Worm (Caenorhabditis elegans) whole organism, young adult: Measurements from ENCODE around the gene C07H4.1.

Source experiments
- B0019.2 ChIP-seq: fragments of 200-800 bp; sonication (Bioruptor generic); conservative IDR thresholded peaks from 2 replicates; pipeline ENCODE4 v1.3.6; 2022; ENCODE audit warnings: missing genetic modification reagents, missing genetic modification characterization, missing compliant biosample characterization
- F37B4.10 ChIP-seq: fragments of 200-800 bp; sonication (Bioruptor generic); IDR thresholded peaks from 2 replicates; pipeline ENCODE4 v1.3.6; 2022; ENCODE audit warnings: missing genetic modification characterization, missing compliant biosample characterization
- T07F8.4 ChIP-seq: sonication (generic microtip); optimal IDR thresholded peaks from 2 replicates; lab custom pipeline; 2016; ENCODE audit warnings: mild to moderate bottlenecking, missing genetic modification characterization, moderate library complexity, missing compliant biosample characterization
- aptf-2 ChIP-seq: fragments of 200-800 bp; sonication (Bioruptor generic); conservative IDR thresholded peaks from 2 replicates; pipeline ENCODE4 v1.3.6; 2022; ENCODE audit warnings: missing genetic modification reagents, missing genetic modification characterization, missing compliant biosample characterization
- chd-7 ChIP-seq: sonication (generic microtip); optimal IDR thresholded peaks from 2 replicates; lab custom pipeline; 2016; ENCODE audit warnings: mild to moderate bottlenecking, missing genetic modification characterization, moderate library complexity, missing compliant biosample characterization
- hlh-26 ChIP-seq: fragments of 200-800 bp; sonication (Bioruptor generic); conservative IDR thresholded peaks from 2 replicates; pipeline ENCODE4 v1.3.6; 2022; ENCODE audit warnings: missing genetic modification reagents, missing genetic modification characterization, missing compliant biosample characterization
- nfyb-1 ChIP-seq: fragments of 200-800 bp; sonication (Bioruptor generic); IDR thresholded peaks from 2 replicates; pipeline ENCODE4 v1.3.6; 2022; ENCODE audit warnings: missing genetic modification reagents, missing genetic modification characterization, missing compliant biosample characterization

- TF ChIP-seq nfyb-1 (peak; percentile 64; the same call in 1 of the 2 replicates), chd-7 (tag; lab: Kevin White, UChicago) (no peak), F37B4.10 (no peak), T07F8.4 (tag; lab: Kevin White, UChicago) (no peak), aptf-2 (GFP tag; lab: Robert Waterston, UW) (no peak), hlh-26 (GFP tag; lab: Robert Waterston, UW) (no peak), B0019.2 (no peak)
Observed at ce11 chrII:9099017-9099416, 5.5 kb upstream of the C07H4.1 start, which contains the start of gene T24H10.1.
